Worm (Caenorhabditis elegans) whole organism, L4 larva: ENCODE results near the gene B0457.4.
A peak's percentile ranks its signal among the peaks of the same experiment; 100 is the strongest.

Experiments used
- F37D6.2 ChIP-seq: sonication (generic microtip); optimal IDR thresholded peaks from 2 replicates; lab custom pipeline; 2016; ENCODE audit warnings: mild to moderate bottlenecking, missing genetic modification characterization, missing compliant biosample characterization
- F49E8.2 ChIP-seq: sonication (generic microtip); optimal IDR thresholded peaks from 2 replicates; lab custom pipeline; 2016; ENCODE audit warnings: missing compliant biosample characterization, mild to moderate bottlenecking, missing genetic modification characterization, borderline replicate concordance
- R02D3.7 ChIP-seq: fragments of 150-350 bp; sonication (generic microtip); optimal IDR thresholded peaks from 3 replicates; lab custom pipeline; 2014; ENCODE audit warnings: missing biosample characterization, missing genetic modification characterization
- T20F7.1 ChIP-seq: fragments of 200-800 bp; sonication (Bioruptor generic); optimal IDR thresholded peaks from 2 replicates; lab custom pipeline; 2018; ENCODE audit warnings: mild to moderate bottlenecking, missing genetic modification characterization, missing compliant biosample characterization
- T26A8.4 ChIP-seq: fragments of 200-800 bp; sonication (Bioruptor generic); IDR thresholded peaks from 2 replicates; pipeline ENCODE4 v1.3.6; 2022; ENCODE audit warnings: missing genetic modification characterization, missing compliant biosample characterization
- Y5F2A.4 ChIP-seq: fragments of 200-800 bp; sonication (Bioruptor generic); optimal IDR thresholded peaks from 2 replicates; lab custom pipeline; 2018; ENCODE audit warnings: mild to moderate bottlenecking, missing genetic modification characterization, missing compliant biosample characterization
- ZK337.2 ChIP-seq: fragments of 200-800 bp; sonication (Bioruptor generic); IDR thresholded peaks from 2 replicates; pipeline ENCODE4 v1.3.6; 2022; ENCODE audit warnings: missing genetic modification reagents, missing genetic modification characterization, missing compliant biosample characterization
- ama-1 ChIP-seq: fragments of 150-350 bp; optimal IDR thresholded peaks from 2 replicates; lab custom pipeline; 2014; ENCODE audit warnings: inconsistent platforms, mixed read lengths
- ceh-32 ChIP-seq: sonication (generic microtip); optimal IDR thresholded peaks from 2 replicates; lab custom pipeline; 2016; ENCODE audit warnings: mild to moderate bottlenecking, missing genetic modification characterization, missing compliant biosample characterization; ENCODE audit not compliant: poor library complexity
- ceh-62 ChIP-seq: sonication (generic microtip); optimal IDR thresholded peaks from 2 replicates; lab custom pipeline; 2017; ENCODE audit warnings: missing biosample characterization, missing genetic modification characterization
- ceh-82 ChIP-seq: sonication (generic microtip); optimal IDR thresholded peaks from 2 replicates; lab custom pipeline; 2017; ENCODE audit warnings: missing biosample characterization, missing genetic modification characterization
- ces-1 ChIP-seq: fragments of 150-350 bp; sonication (generic microtip); optimal IDR thresholded peaks from 4 replicates; lab custom pipeline; 2014; ENCODE audit warnings: missing biosample characterization, missing genetic modification reagents, missing genetic modification characterization
- cey-2 ChIP-seq: sonication (generic microtip); optimal IDR thresholded peaks from 3 replicates; lab custom pipeline; 2017; ENCODE audit warnings: missing genetic modification characterization, mild to moderate bottlenecking, missing compliant biosample characterization, antibody characterized with exemption, borderline replicate concordance; ENCODE audit not compliant: insufficient read depth
- daf-16 ChIP-seq, 3 experiments: sonication (generic microtip); optimal IDR thresholded peaks; 2 replicates each; lab custom pipeline; 2016 to 2017; ENCODE audit warnings: missing genetic modification characterization in 3 of 3, missing genetic modification reagents in 3 of 3, mild to moderate bottlenecking in 2 of 3, missing compliant biosample characterization in 2 of 3, missing biosample characterization in 1 of 3, moderate library complexity in 1 of 3
- daf-19 ChIP-seq: fragments of 200-800 bp; sonication (Bioruptor generic); conservative IDR thresholded peaks from 2 replicates; pipeline ENCODE4 v1.3.6; 2022; ENCODE audit warnings: missing genetic modification characterization, missing compliant biosample characterization
- daf-8 ChIP-seq: fragments of 200-800 bp; sonication (Bioruptor generic); IDR thresholded peaks from 2 replicates; pipeline ENCODE4 v1.3.6; 2022; ENCODE audit warnings: missing genetic modification characterization, missing compliant biosample characterization
- dmd-8 ChIP-seq: fragments of 200-800 bp; sonication (Bioruptor generic); IDR thresholded peaks from 2 replicates; pipeline ENCODE4 v1.3.6; 2022; ENCODE audit warnings: missing genetic modification characterization, missing compliant biosample characterization
- dpl-1 ChIP-seq: fragments of 150-350 bp; optimal IDR thresholded peaks from 2 replicates; lab custom pipeline; 2014; ENCODE audit warnings: missing biosample characterization, missing genetic modification reagents, missing genetic modification characterization
- duxl-1 ChIP-seq: sonication (generic microtip); optimal IDR thresholded peaks from 2 replicates; lab custom pipeline; 2016; ENCODE audit warnings: mild to moderate bottlenecking, missing genetic modification characterization, moderate library complexity, missing compliant biosample characterization; ENCODE audit not compliant: poor library complexity
- egl-43 ChIP-seq: fragments of 200-800 bp; sonication (Bioruptor generic); IDR thresholded peaks from 2 replicates; pipeline ENCODE4 v1.3.6; 2022; ENCODE audit warnings: missing genetic modification reagents, missing genetic modification characterization, missing compliant biosample characterization
- lin-1 ChIP-seq: fragments of 200-800 bp; sonication (Bioruptor generic); IDR thresholded peaks from 2 replicates; pipeline ENCODE4 v1.3.6; 2022; ENCODE audit warnings: missing genetic modification reagents, missing genetic modification characterization, missing compliant biosample characterization
- lin-15B ChIP-seq: fragments of 150-350 bp; sonication (generic microtip); optimal IDR thresholded peaks from 3 replicates; lab custom pipeline; 2014; ENCODE audit warnings: missing biosample characterization, missing genetic modification characterization
- madf-9 ChIP-seq: fragments of 200-800 bp; sonication (Bioruptor generic); conservative IDR thresholded peaks from 2 replicates; pipeline ENCODE4 v1.3.6; 2022; ENCODE audit warnings: missing genetic modification reagents, missing genetic modification characterization, missing compliant biosample characterization
- mdl-1 ChIP-seq, 2 experiments: fragments of 150-350 bp in 1 of 2; sonication (generic microtip) in 1 of 2; optimal IDR thresholded peaks; 2 replicates each; lab custom pipeline; 2014 to 2017; ENCODE audit warnings: missing biosample characterization in 2 of 2, missing genetic modification characterization in 2 of 2
- mep-1 ChIP-seq: fragments of 150-350 bp; sonication (generic microtip); optimal IDR thresholded peaks from 3 replicates; lab custom pipeline; 2014; ENCODE audit warnings: missing biosample characterization, missing genetic modification characterization
- mes-2 ChIP-seq: sonication (generic microtip); optimal IDR thresholded peaks from 2 replicates; lab custom pipeline; 2016; ENCODE audit warnings: missing genotype, mild to moderate bottlenecking, missing genetic modification characterization, missing compliant biosample characterization; ENCODE audit not compliant: poor library complexity, severe bottlenecking
- nhr-102 ChIP-seq: sonication (generic microtip); optimal IDR thresholded peaks from 2 replicates; lab custom pipeline; 2016; ENCODE audit warnings: mild to moderate bottlenecking, missing genetic modification characterization, moderate library complexity, missing compliant biosample characterization
- nhr-11 ChIP-seq: fragments of 150-350 bp; optimal IDR thresholded peaks from 2 replicates; lab custom pipeline; 2014; ENCODE audit warnings: missing biosample characterization, missing genetic modification characterization
- nhr-77 ChIP-seq: fragments of 150-350 bp; optimal IDR thresholded peaks from 2 replicates; lab custom pipeline; 2014; ENCODE audit warnings: missing biosample characterization, missing genetic modification characterization
- pha-4 ChIP-seq, 2 experiments: fragments of 150-350 bp in 1 of 2; fragments of 200-800 bp in 1 of 2; sonication (Bioruptor generic) in 1 of 2; IDR thresholded peaks in 1 of 2; optimal IDR thresholded peaks in 1 of 2; 2 replicates each; pipeline versions ENCODE4 v1.3.6 to Lab custom; 2014 to 2022; ENCODE audit warnings: missing genetic modification characterization in 2 of 2, missing genetic modification reagents in 2 of 2, missing biosample characterization in 1 of 2, missing compliant biosample characterization in 1 of 2
- saeg-2 ChIP-seq: fragments of 200-800 bp; sonication (Bioruptor generic); IDR thresholded peaks from 2 replicates; pipeline ENCODE4 v1.3.6; 2022; ENCODE audit warnings: missing genetic modification reagents, missing genetic modification characterization, missing compliant biosample characterization
- sdz-12 ChIP-seq: fragments of 200-800 bp; sonication (Bioruptor generic); optimal IDR thresholded peaks from 2 replicates; lab custom pipeline; 2018; ENCODE audit warnings: mild to moderate bottlenecking, missing genetic modification characterization, missing compliant biosample characterization
- set-16 ChIP-seq: fragments of 200-800 bp; sonication (Bioruptor generic); IDR thresholded peaks from 2 replicates; pipeline ENCODE4 v1.3.6; 2022; ENCODE audit warnings: missing genetic modification reagents, missing genetic modification characterization, missing compliant biosample characterization
- skn-1 ChIP-seq: fragments of 150-350 bp; optimal IDR thresholded peaks from 2 replicates; lab custom pipeline; 2014; ENCODE audit warnings: missing biosample characterization, missing genetic modification characterization
- spr-1 ChIP-seq: sonication (generic microtip); optimal IDR thresholded peaks from 2 replicates; lab custom pipeline; 2016; ENCODE audit warnings: mild to moderate bottlenecking, missing genetic modification characterization, missing compliant biosample characterization
- spr-3 ChIP-seq: fragments of 200-800 bp; sonication (Bioruptor generic); optimal IDR thresholded peaks from 2 replicates; lab custom pipeline; 2018; ENCODE audit warnings: mild to moderate bottlenecking, missing genetic modification characterization, missing compliant biosample characterization
- tag-97 ChIP-seq: fragments of 200-800 bp; sonication (Bioruptor generic); IDR thresholded peaks from 2 replicates; pipeline ENCODE4 v1.3.6; 2022; ENCODE audit warnings: missing genetic modification characterization, missing compliant biosample characterization
- unc-130 ChIP-seq: sonication (generic microtip); optimal IDR thresholded peaks from 2 replicates; lab custom pipeline; 2016; ENCODE audit warnings: missing genetic modification reagents, missing genetic modification characterization, missing compliant biosample characterization
- unc-39 ChIP-seq: sonication (generic microtip); optimal IDR thresholded peaks from 2 replicates; lab custom pipeline; 2017; ENCODE audit warnings: missing biosample characterization, missing genetic modification characterization
- unc-62 ChIP-seq, 3 experiments: fragments of 150-350 bp in 1 of 3; sonication (generic microtip); optimal IDR thresholded peaks in 2 of 3; peaks in 1 of 3; 1 replicate in 1 of 3; 2 replicates in 2 of 3; lab custom pipeline; 2014 to 2017; ENCODE audit warnings: missing biosample characterization in 3 of 3, missing genetic modification characterization in 3 of 3, missing genetic modification reagents in 3 of 3, missing genotype in 1 of 3
- zag-1 ChIP-seq: fragments of 150-350 bp; optimal IDR thresholded peaks from 2 replicates; lab custom pipeline; 2014; ENCODE audit warnings: missing biosample characterization, missing genetic modification characterization
- zfp-2 ChIP-seq: sonication (generic microtip); optimal IDR thresholded peaks from 2 replicates; lab custom pipeline; 2016; ENCODE audit warnings: mild to moderate bottlenecking, missing genetic modification characterization, missing compliant biosample characterization
- zfp-3 ChIP-seq: fragments of 200-800 bp; sonication (Bioruptor generic); conservative IDR thresholded peaks from 2 replicates; pipeline ENCODE4 v1.3.6; 2022; ENCODE audit warnings: missing genetic modification reagents, missing genetic modification characterization, missing compliant biosample characterization
- zip-2 ChIP-seq: fragments of 150-350 bp; optimal IDR thresholded peaks from 2 replicates; lab custom pipeline; 2014; ENCODE audit warnings: missing biosample characterization, missing genetic modification characterization
- ztf-11 ChIP-seq: fragments of 150-350 bp; optimal IDR thresholded peaks from 2 replicates; lab custom pipeline; 2014; ENCODE audit warnings: missing biosample characterization, missing genetic modification characterization
- ztf-7 ChIP-seq: fragments of 150-350 bp; optimal IDR thresholded peaks from 2 replicates; lab custom pipeline; 2014; ENCODE audit warnings: missing biosample characterization, missing genetic modification characterization

Gene B0457.4

ce11 chrII:8889589-8889988, 22.2 kb downstream of the B0457.4 start:
- TF ChIP-seq mdl-1 (tag; optimal IDR thresholded peaks at IDR 0.05; lab: Kevin White, UChicago) (no peak), ama-1 (lab: Kevin White, UChicago) (peak; percentile 54), lin-1 (GFP tag; lab: Robert Waterston, UW) (no peak), nhr-102 (tag; lab: Kevin White, UChicago) (no peak), ZK337.2 (GFP tag; lab: Robert Waterston, UW) (no peak), T20F7.1 (GFP tag; lab: Kevin White, UChicago) (no peak), mep-1 (tag; lab: Kevin White, UChicago) (no peak), nhr-77 (tag; lab: Kevin White, UChicago) (no peak), daf-16 (GFP tag; optimal IDR thresholded peaks at IDR 0.05; lab: Kevin White, UChicago) (no peak), daf-16 (tag; optimal IDR thresholded peaks at IDR 0.05; lab: Kevin White, UChicago) (peak; percentile 26), tag-97 (GFP tag; lab: Robert Waterston, UW) (no peak), unc-62 (GFP tag; optimal IDR thresholded peaks at IDR 0.05 in 1 of 2; lab: Kevin White, UChicago) (peak in 1 of 2 experiments; percentile 8), unc-62 (tag; optimal IDR thresholded peaks at IDR 0.05; lab: Kevin White, UChicago) (no peak)

- TF ChIP-seq R02D3.7 (tag; lab: Kevin White, UChicago) (no peak), madf-9 (GFP tag; lab: Robert Waterston, UW) (no peak), daf-19 (no peak), unc-130 (no peak), F49E8.2 (no peak), lin-15B (tag; lab: Kevin White, UChicago) (no peak), pha-4 (GFP tag; IDR thresholded peaks at IDR 0.05; lab: Robert Waterston, UW) (no peak), pha-4 (tag; optimal IDR thresholded peaks at IDR 0.05; lab: Kevin White, UChicago) (peak; percentile 61), zip-2 (tag; lab: Kevin White, UChicago) (no peak), Y5F2A.4 (GFP tag; lab: Kevin White, UChicago) (no peak), egl-43 (GFP tag; lab: Robert Waterston, UW) (no peak), ZK337.2 (GFP tag; lab: Robert Waterston, UW) (no peak), ztf-7 (tag; lab: Kevin White, UChicago) (no peak), zag-1 (tag; lab: Kevin White, UChicago) (no peak), daf-8 (no peak), saeg-2 (GFP tag; lab: Robert Waterston, UW) (no peak), set-16 (GFP tag; lab: Robert Waterston, UW) (no peak), sdz-12 (GFP tag; lab: Kevin White, UChicago) (no peak), dpl-1 (peak; percentile 62), skn-1 (tag; lab: Kevin White, UChicago) (no peak), ceh-32 (tag; lab: Kevin White, UChicago) (no peak), cey-2 (no peak), nhr-11 (no peak), spr-3 (GFP tag; lab: Kevin White, UChicago) (no peak), F37D6.2 (tag; lab: Kevin White, UChicago) (no peak), unc-39 (tag; lab: Kevin White, UChicago) (no peak), ceh-82 (tag; lab: Kevin White, UChicago) (no peak), zfp-3 (GFP tag; lab: Robert Waterston, UW) (no peak), nhr-102 (tag; lab: Kevin White, UChicago) (no peak), T26A8.4 (GFP tag; lab: Robert Waterston, UW) (no peak), ces-1 (no peak), spr-1 (no peak), ama-1 (lab: Kevin White, UChicago) (no peak), zfp-2 (tag; lab: Kevin White, UChicago) (no peak), ceh-62 (no peak), dmd-8 (GFP tag; lab: Robert Waterston, UW) (no peak), duxl-1 (tag; lab: Kevin White, UChicago) (no peak), ztf-11 (no peak), daf-16 (GFP tag; optimal IDR thresholded peaks at IDR 0.05; lab: Kevin White, UChicago) (no peak), daf-16 (tag; optimal IDR thresholded peaks at IDR 0.05; lab: Kevin White, UChicago) (peak; percentile 41), mes-2 (tag; lab: Kevin White, UChicago) (peak; percentile 75)
Observed at ce11 chrII:8884262-8884949, 27.4 kb downstream of the B0457.4 start, which contains the start of the genes T07D4.5 and ddx-19. Gene T07D4.5, minus strand, starts transcription at chrII:8884332. Gene ddx-19, plus strand, starts transcription at chrII:8884899.
